Worm (Caenorhabditis elegans) whole organism, young adult: ENCODE measurements around the gene sri-21.
"Not testable (repeated sequence)": the region's sequence is repeated elsewhere in the genome, so short reads cannot be mapped to it uniquely, and the experiment has no call there.

Experiments used
- C17E4.6 ChIP-seq: fragments of 200-800 bp; sonication (Bioruptor generic); IDR thresholded peaks from 2 replicates; pipeline ENCODE4 v1.3.6; 2022; ENCODE audit warnings: missing genetic modification reagents, missing genetic modification characterization, missing compliant biosample characterization
- D2030.7 ChIP-seq: fragments of 200-800 bp; sonication (Bioruptor generic); IDR thresholded peaks from 2 replicates; pipeline ENCODE4 v1.3.6; 2022; ENCODE audit warnings: missing genetic modification reagents, missing genetic modification characterization, missing compliant biosample characterization
- attf-6 ChIP-seq: fragments of 200-800 bp; sonication (Bioruptor generic); IDR thresholded peaks from 2 replicates; pipeline ENCODE4 v1.3.6; 2022; ENCODE audit warnings: missing genetic modification reagents, missing genetic modification characterization, missing compliant biosample characterization
- tlf-1 ChIP-seq: fragments of 200-800 bp; sonication (Bioruptor generic); optimal IDR thresholded peaks from 2 replicates; lab custom pipeline; 2018; ENCODE audit warnings: mild to moderate bottlenecking, missing genetic modification characterization, missing compliant biosample characterization
- zim-3 ChIP-seq: sonication (generic microtip); optimal IDR thresholded peaks from 2 replicates; lab custom pipeline; 2017; ENCODE audit warnings: mild to moderate bottlenecking, missing genetic modification characterization, moderate library complexity, missing compliant biosample characterization
- ztf-26 ChIP-seq: sonication (generic microtip); optimal IDR thresholded peaks from 2 replicates; lab custom pipeline; 2017; ENCODE audit warnings: missing genetic modification characterization, missing compliant biosample characterization

- not testable (repeated sequence) for TF ChIP-seq zim-3; ztf-26 (tag; lab: Kevin White, UChicago); tlf-1 (GFP tag; lab: Kevin White, UChicago); D2030.7; attf-6; C17E4.6 (GFP tag; lab: Robert Waterston, UW)
Observed at ce11 chrV:3562824-3563223, 13.2 kb downstream of the sri-21 start, which contains the start of gene T24A6.16.
